Worm (Caenorhabditis elegans): ENCODE data around the gene gly-11.

- TF ChIP-seq nhr-23 (tag; optimal IDR thresholded peaks at IDR 0.05) (no peak), skn-1 (tag; optimal IDR thresholded peaks at IDR 0.05) (no peak), zag-1 (tag; optimal IDR thresholded peaks at IDR 0.05) (no peak), alr-1 (tag; optimal IDR thresholded peaks at IDR 0.05) (no peak), nhr-237 (tag; optimal IDR thresholded peaks at IDR 0.05) (no peak), unc-39 (tag; optimal IDR thresholded peaks at IDR 0.05) (no peak), dmd-4 (tag; optimal IDR thresholded peaks at IDR 0.05) (no peak), ztf-11 (tag; optimal IDR thresholded peaks at IDR 0.05) (no peak), blmp-1 (tag; optimal IDR thresholded peaks at IDR 0.05; ENCODE audit: insufficient read depth) (no peak), ceh-16 (tag; optimal IDR thresholded peaks at IDR 0.05) (no peak), lin-39 (tag; optimal IDR thresholded peaks at IDR 0.05) (no peak), lin-13 (GFP tag; optimal IDR thresholded peaks at IDR 0.05) (no peak)
Observed at ce11 chrIII:12188236-12188635, 11.2 kb upstream of the gly-11 start.
